Worm (Caenorhabditis elegans): Measurements from ENCODE around the gene Y41G9A.6.

Y41G9A.6 gene

DNA sequence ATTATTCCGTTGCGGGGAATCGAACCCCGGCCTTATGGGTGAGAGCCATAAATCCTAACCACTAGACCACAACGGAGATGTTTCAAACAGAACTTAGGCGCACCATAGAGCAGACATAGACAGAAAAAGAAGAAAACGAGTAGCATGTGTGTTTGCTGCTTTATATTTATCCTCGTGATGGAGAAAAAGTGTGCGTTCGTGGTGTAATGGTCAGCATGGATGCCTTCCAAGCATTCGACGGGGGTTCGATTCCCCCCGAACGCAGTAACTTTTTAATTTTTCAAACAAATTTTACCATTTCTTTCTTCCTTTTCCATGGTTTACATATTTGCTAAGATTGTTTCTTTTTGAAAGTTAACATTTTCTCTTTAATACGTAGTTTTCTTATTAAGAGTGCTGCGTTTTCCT is 32.4 kb upstream of the Y41G9A.6 start (continued):
- TF ChIP-seq dpl-1 (GFP tag; optimal IDR thresholded peaks at IDR 0.05) (peak; percentile 10 to 49 (median 46)), nhr-71 (tag; optimal IDR thresholded peaks at IDR 0.05) (peak; percentile 95), zip-4 (GFP tag; optimal IDR thresholded peaks at IDR 0.05) (peak; percentile 81), mab-9 (GFP tag; IDR thresholded peaks at IDR 0.05) (peak; percentile 89), fkh-8 (tag; optimal IDR thresholded peaks at IDR 0.05) (peak; percentile 91), pqm-1 (tag; optimal IDR thresholded peaks at IDR 0.05) (no peak), nhr-19 (GFP tag; conservative IDR thresholded peaks at IDR 0.05) (peak; percentile 95), irx-1 (tag; optimal IDR thresholded peaks at IDR 0.05) (peak; percentile 92), fkh-10 (GFP tag; optimal IDR thresholded peaks at IDR 0.05) (peak; percentile 90), nhr-77 (tag; optimal IDR thresholded peaks at IDR 0.05) (peak; percentile 93), alr-1 (tag; optimal IDR thresholded peaks at IDR 0.05; ENCODE audit: borderline replicate concordance) (no peak), fos-1 (tag; optimal IDR thresholded peaks at IDR 0.05) (peak; percentile 88), nhr-47 (tag; optimal IDR thresholded peaks at IDR 0.05) (peak; percentile 96), jun-1 (tag; optimal IDR thresholded peaks at IDR 0.05) (peak; percentile 90), hpl-2 (GFP tag; optimal IDR thresholded peaks at IDR 0.05) (peak; percentile 80), xbp-1 (tag; optimal IDR thresholded peaks at IDR 0.05) (peak; percentile 91), swsn-7 (tag; optimal IDR thresholded peaks at IDR 0.05) (peak; percentile 94), fkh-4 (tag; optimal IDR thresholded peaks at IDR 0.05; ENCODE audit: borderline replicate concordance) (peak; percentile 66), elt-3 (tag; optimal IDR thresholded peaks at IDR 0.05) (peak in 3 of 6 experiments; percentile 14 to 94 (median 51)), nhr-20 (tag; optimal IDR thresholded peaks at IDR 0.05) (peak; percentile 94), lin-39 (tag; optimal IDR thresholded peaks at IDR 0.05) (peak; percentile 87), aly-2 (tag; optimal IDR thresholded peaks at IDR 0.05) (peak; percentile 96), grh-1 (GFP tag; IDR thresholded peaks at IDR 0.05) (peak; percentile 83), C34B4.2 (tag; optimal IDR thresholded peaks at IDR 0.05) (no peak), efl-3 (GFP tag; optimal IDR thresholded peaks at IDR 0.05) (peak; percentile 52), rnt-1 (tag; optimal IDR thresholded peaks at IDR 0.05) (peak; percentile 90), unc-86 (tag; optimal IDR thresholded peaks at IDR 0.05) (peak; percentile 87), ztf-4 (tag; optimal IDR thresholded peaks at IDR 0.05) (peak; percentile 83), blmp-1 (tag; optimal IDR thresholded peaks at IDR 0.05) (no peak), hlh-17 (GFP tag; optimal IDR thresholded peaks at IDR 0.05; ENCODE audit: borderline replicate concordance) (no peak), nhr-85 (tag) (peak; percentile 92), lir-3 (tag; optimal IDR thresholded peaks at IDR 0.05; ENCODE audit: poor library complexity) (peak; percentile 88), nhr-237 (tag; optimal IDR thresholded peaks at IDR 0.05) (peak; percentile 31), snpc-4 (tag; optimal IDR thresholded peaks at IDR 0.05) (peak; percentile 77), ces-1 (GFP tag; optimal IDR thresholded peaks at IDR 0.05) (no peak), mep-1 (tag; optimal IDR thresholded peaks at IDR 0.05) (peak; percentile 86), mdl-1 (tag; optimal IDR thresholded peaks at IDR 0.05) (peak in 1 of 2 experiments; percentile 75), C16A3.4 (tag; optimal IDR thresholded peaks at IDR 0.05) (peak; percentile 90), ama-1 (optimal IDR thresholded peaks at IDR 0.05) (peak; percentile 55), F16B12.6 (tag; optimal IDR thresholded peaks at IDR 0.05) (no peak), sptf-1 (tag; optimal IDR thresholded peaks at IDR 0.05) (no peak), mef-2 (tag; optimal IDR thresholded peaks at IDR 0.05) (peak; percentile 41), lin-35 (GFP tag; optimal IDR thresholded peaks at IDR 0.05) (peak; percentile 64 to 84), unc-30 (tag; optimal IDR thresholded peaks at IDR 0.05) (no peak), skn-1 (tag; optimal IDR thresholded peaks at IDR 0.05) (peak; percentile 79), egl-13 (tag; optimal IDR thresholded peaks at IDR 0.05) (peak; percentile 92), vab-15 (tag; optimal IDR thresholded peaks at IDR 0.05) (no peak), snu-23 (GFP tag; optimal IDR thresholded peaks at IDR 0.05) (peak; percentile 98), egl-27 (tag; optimal IDR thresholded peaks at IDR 0.05) (peak; percentile 27 to 72), unc-98 (GFP tag; IDR thresholded peaks at IDR 0.05) (peak; percentile 69; the same call in 1 of the 2 replicates), lin-14 (GFP tag; optimal IDR thresholded peaks at IDR 0.05) (peak; percentile 92), nhr-28 (tag; optimal IDR thresholded peaks at IDR 0.05) (peak; percentile 55), elt-2 (tag; optimal IDR thresholded peaks at IDR 0.05) (peak; percentile 84)
